Worm (Caenorhabditis elegans) whole organism, L2 larva: Measurements from ENCODE around the gene C14C10.2.

Experiments
- R02D3.7 ChIP-seq: fragments of 150-350 bp; optimal IDR thresholded peaks from 2 replicates; lab custom pipeline; 2014; ENCODE audit warnings: missing biosample characterization, missing genetic modification characterization
- Y55F3AM.14 ChIP-seq: fragments of 200-800 bp; sonication (Bioruptor generic); optimal IDR thresholded peaks from 2 replicates; lab custom pipeline; 2018; ENCODE audit warnings: mild to moderate bottlenecking, missing genetic modification characterization, missing compliant biosample characterization
- ama-1 ChIP-seq: fragments of 150-350 bp; optimal IDR thresholded peaks from 2 replicates; lab custom pipeline; 2018; ENCODE audit warnings: inconsistent platforms
- blmp-1 ChIP-seq: sonication (generic microtip); optimal IDR thresholded peaks from 2 replicates; lab custom pipeline; 2017; ENCODE audit warnings: missing genetic modification characterization, mild to moderate bottlenecking, missing compliant biosample characterization, antibody characterized with exemption, moderate library complexity; ENCODE audit not compliant: insufficient read depth
- elt-1 ChIP-seq: fragments of 150-350 bp; optimal IDR thresholded peaks from 2 replicates; lab custom pipeline; 2014; ENCODE audit warnings: missing biosample characterization, missing genetic modification characterization
- elt-3 ChIP-seq: sonication (generic microtip); optimal IDR thresholded peaks from 2 replicates; lab custom pipeline; 2017; ENCODE audit warnings: missing biosample characterization, missing genetic modification characterization
- gmeb-1 ChIP-seq: fragments of 150-350 bp; optimal IDR thresholded peaks from 2 replicates; lab custom pipeline; 2014; ENCODE audit warnings: missing biosample characterization, missing genetic modification characterization
- lin-39 ChIP-seq: fragments of 150-350 bp; optimal IDR thresholded peaks from 2 replicates; lab custom pipeline; 2014; ENCODE audit warnings: missing biosample characterization, missing genetic modification reagents, missing genetic modification characterization
- nhr-77 ChIP-seq: fragments of 150-350 bp; optimal IDR thresholded peaks from 2 replicates; lab custom pipeline; 2014; ENCODE audit warnings: missing biosample characterization, missing genetic modification characterization
- sma-3 ChIP-seq: sonication (generic microtip); optimal IDR thresholded peaks from 2 replicates; lab custom pipeline; 2016; ENCODE audit warnings: missing genetic modification reagents, missing genetic modification characterization, missing compliant biosample characterization
- sma-9 ChIP-seq, 2 experiments: fragments of 150-350 bp in 1 of 2; sonication (generic microtip) in 1 of 2; optimal IDR thresholded peaks; 2 replicates each; lab custom pipeline; 2014 to 2016; ENCODE audit warnings: missing genetic modification characterization in 2 of 2, mild to moderate bottlenecking in 1 of 2, missing biosample characterization in 1 of 2, missing compliant biosample characterization in 1 of 2, missing genetic modification reagents in 1 of 2, moderate library complexity in 1 of 2
- zag-1 ChIP-seq: fragments of 150-350 bp; optimal IDR thresholded peaks from 2 replicates; lab custom pipeline; 2014; ENCODE audit warnings: missing biosample characterization, missing genetic modification characterization

ce11 chrV:12599110-12599509 is 6.8 kb upstream of the C14C10.2 start, which contains the start of the genes C14C10.10 and ril-2:
- TF ChIP-seq blmp-1 (tag; lab: Kevin White, UChicago), result no peak
- no peak for TF ChIP-seq sma-3
- no peak for TF ChIP-seq zag-1 (tag; lab: Kevin White, UChicago)
- no peak for TF ChIP-seq elt-1 (tag; lab: Kevin White, UChicago)
- no peak for TF ChIP-seq Y55F3AM.14 (GFP tag; lab: Kevin White, UChicago)
- no peak for TF ChIP-seq gmeb-1
- TF ChIP-seq nhr-77 (tag; lab: Kevin White, UChicago), result no peak
- no peak for TF ChIP-seq elt-3 (tag; lab: Kevin White, UChicago)
- TF ChIP-seq ama-1 (lab: Kevin White, UChicago), result no peak
- no peak for TF ChIP-seq R02D3.7 (tag; lab: Kevin White, UChicago)
- no peak for TF ChIP-seq sma-9 (GFP tag; optimal IDR thresholded peaks at IDR 0.05; lab: Kevin White, UChicago)
- no peak for TF ChIP-seq sma-9 (tag; optimal IDR thresholded peaks at IDR 0.05; lab: Kevin White, UChicago)
- TF ChIP-seq lin-39 (tag; lab: Kevin White, UChicago), result no peak
